Fruit fly (Drosophila melanogaster) whole organism, prepupa: ENCODE measurements around the gene Smg5.

Experiments used
- Blimp-1 ChIP-seq: fragments of 200-800 bp; sonication (Bioruptor generic); optimal IDR thresholded peaks from 3 replicates; lab custom pipeline; 2017; ENCODE audit warnings: missing biosample characterization, missing genetic modification characterization, mild to moderate bottlenecking, moderate library complexity, missing genetic modification reagents
- CG10631 ChIP-seq: fragments of 200-800 bp; sonication (Bioruptor generic); optimal IDR thresholded peaks from 2 replicates; lab custom pipeline; 2016; ENCODE audit warnings: missing biosample characterization, missing genetic modification characterization
- CG11294 ChIP-seq: fragments of 200-800 bp; sonication (Bioruptor generic); IDR thresholded peaks from 2 replicates; pipeline ENCODE4 v1.3.6; 2022; ENCODE audit warnings: missing biosample characterization, missing genetic modification characterization
- CG11762 ChIP-seq: fragments of 200-800 bp; sonication (Bioruptor generic); optimal IDR thresholded peaks from 3 replicates; lab custom pipeline; 2016; ENCODE audit warnings: missing biosample characterization, missing genetic modification characterization; ENCODE audit not compliant: insufficient read depth
- CG11902 ChIP-seq: fragments of 200-800 bp; sonication (Bioruptor generic); optimal IDR thresholded peaks from 3 replicates; lab custom pipeline; 2016; ENCODE audit warnings: missing biosample characterization, missing genetic modification characterization
- CG15336 ChIP-seq: fragments of 200-800 bp; sonication (Bioruptor generic); IDR thresholded peaks from 2 replicates; pipeline ENCODE4 v1.3.6; 2022; ENCODE audit warnings: missing biosample characterization, missing genetic modification characterization
- CG1621 ChIP-seq: fragments of 200-800 bp; sonication (Bioruptor generic); optimal IDR thresholded peaks from 3 replicates; lab custom pipeline; 2018; ENCODE audit warnings: missing biosample characterization, mild to moderate bottlenecking, missing genetic modification characterization
- CG16779 ChIP-seq: fragments of 200-800 bp; sonication (Bioruptor generic); optimal IDR thresholded peaks from 3 replicates; lab custom pipeline; 2017; ENCODE audit warnings: missing biosample characterization, mild to moderate bottlenecking, missing genetic modification characterization
- CG3032 ChIP-seq: fragments of 200-800 bp; optimal IDR thresholded peaks from 2 replicates; lab custom pipeline; 2019; ENCODE audit warnings: missing biosample characterization, mild to moderate bottlenecking, missing genetic modification characterization, moderate library complexity
- CG31627 ChIP-seq: fragments of 200-800 bp; sonication (Bioruptor generic); optimal IDR thresholded peaks from 3 replicates; lab custom pipeline; 2016; ENCODE audit warnings: missing biosample characterization, missing genetic modification characterization
- CG32006 ChIP-seq: fragments of 200-800 bp; sonication (Bioruptor generic); optimal IDR thresholded peaks from 3 replicates; lab custom pipeline; 2017; ENCODE audit warnings: missing biosample characterization, mild to moderate bottlenecking, missing genetic modification characterization
- CG34406 ChIP-seq: fragments of 200-800 bp; sonication (Bioruptor generic); optimal IDR thresholded peaks from 3 replicates; lab custom pipeline; 2016; ENCODE audit warnings: missing biosample characterization, missing genetic modification characterization
- CG4318 ChIP-seq: fragments of 200-800 bp; sonication (Bioruptor generic); optimal IDR thresholded peaks from 3 replicates; lab custom pipeline; 2017; ENCODE audit warnings: missing biosample characterization, mild to moderate bottlenecking, missing genetic modification characterization
- CG6163 ChIP-seq: fragments of 200-800 bp; sonication (Bioruptor generic); IDR thresholded peaks from 3 replicates; pipeline ENCODE4 v1.3.6; 2022; ENCODE audit warnings: missing biosample characterization, missing genetic modification characterization
- CG6276 ChIP-seq: fragments of 200-800 bp; sonication (Bioruptor generic); optimal IDR thresholded peaks from 2 replicates; lab custom pipeline; 2017; ENCODE audit warnings: missing biosample characterization, mild to moderate bottlenecking, missing genetic modification characterization
- CG6792 ChIP-seq: fragments of 200-800 bp; sonication (Bioruptor generic); optimal IDR thresholded peaks from 3 replicates; lab custom pipeline; 2016; ENCODE audit warnings: missing biosample characterization, missing genetic modification characterization
- CG6808 ChIP-seq: fragments of 200-800 bp; sonication (Bioruptor generic); optimal IDR thresholded peaks from 3 replicates; lab custom pipeline; 2017; ENCODE audit warnings: missing biosample characterization, missing genetic modification characterization, mild to moderate bottlenecking, moderate library complexity, missing genetic modification reagents
- CG6854 ChIP-seq: fragments of 200-800 bp; sonication (Bioruptor generic); optimal IDR thresholded peaks from 2 replicates; lab custom pipeline; 2017; ENCODE audit warnings: missing biosample characterization, mild to moderate bottlenecking, missing genetic modification characterization
- CG7368 ChIP-seq: fragments of 200-800 bp; sonication (Bioruptor generic); optimal IDR thresholded peaks from 3 replicates; lab custom pipeline; 2016; ENCODE audit warnings: missing biosample characterization, missing genetic modification characterization
- CG8119 ChIP-seq: fragments of 200-800 bp; sonication (Bioruptor generic); IDR thresholded peaks from 3 replicates; pipeline ENCODE4 v1.3.6; 2022; ENCODE audit warnings: missing biosample characterization, missing genetic modification characterization
- CG8319 ChIP-seq: fragments of 200-800 bp; sonication (Bioruptor generic); optimal IDR thresholded peaks from 3 replicates; lab custom pipeline; 2016; ENCODE audit warnings: missing biosample characterization, missing genetic modification characterization
- Eip75B ChIP-seq: fragments of 200-800 bp; sonication (Bioruptor generic); optimal IDR thresholded peaks from 3 replicates; lab custom pipeline; 2016; ENCODE audit warnings: missing biosample characterization, missing genetic modification characterization
- Eip78C ChIP-seq: fragments of 200-800 bp; sonication (Bioruptor generic); peaks from one replicate; lab custom pipeline; 2016; ENCODE audit warnings: missing biosample characterization, missing genetic modification characterization
- Eip93F ChIP-seq: fragments of 200-800 bp; sonication (Bioruptor generic); optimal IDR thresholded peaks from 2 replicates; lab custom pipeline; 2016; ENCODE audit warnings: missing biosample characterization, mild to moderate bottlenecking, missing genetic modification characterization
- Ets21C ChIP-seq: fragments of 200-800 bp; sonication (Bioruptor generic); optimal IDR thresholded peaks from 3 replicates; lab custom pipeline; 2016; ENCODE audit warnings: missing biosample characterization, missing genetic modification characterization
- Ets96B ChIP-seq: fragments of 200-800 bp; optimal IDR thresholded peaks from 2 replicates; lab custom pipeline; 2019; ENCODE audit warnings: missing biosample characterization, mild to moderate bottlenecking, missing genetic modification characterization, moderate library complexity
- Gug ChIP-seq: fragments of 200-800 bp; sonication (Bioruptor generic); IDR thresholded peaks from 2 replicates; pipeline ENCODE4 v1.3.6; 2022; ENCODE audit warnings: missing biosample characterization, missing genetic modification characterization
- Hr38 ChIP-seq: sonication (Bioruptor generic); optimal IDR thresholded peaks from 2 replicates; lab custom pipeline; 2016; ENCODE audit warnings: missing biosample characterization, missing genetic modification characterization
- Hr39 ChIP-seq: fragments of 200-800 bp; sonication (Bioruptor generic); optimal IDR thresholded peaks from 2 replicates; lab custom pipeline; 2016; ENCODE audit warnings: missing biosample characterization, missing genetic modification characterization
- Hr4 ChIP-seq: fragments of 200-800 bp; sonication (Bioruptor generic); optimal IDR thresholded peaks from 3 replicates; lab custom pipeline; 2016; ENCODE audit warnings: missing biosample characterization, missing genetic modification characterization
- Met ChIP-seq: fragments of 200-800 bp; sonication (Bioruptor generic); optimal IDR thresholded peaks from 3 replicates; lab custom pipeline; 2016; ENCODE audit warnings: missing biosample characterization, missing genetic modification characterization
- OdsH ChIP-seq: fragments of 200-800 bp; sonication (Bioruptor generic); optimal IDR thresholded peaks from 3 replicates; lab custom pipeline; 2016; ENCODE audit warnings: missing biosample characterization, missing genetic modification characterization
- Sox102F ChIP-seq: fragments of 200-800 bp; sonication (Bioruptor generic); optimal IDR thresholded peaks from 2 replicates; lab custom pipeline; 2016; ENCODE audit warnings: missing biosample characterization, mild to moderate bottlenecking, missing genetic modification characterization
- Sox14 ChIP-seq: fragments of 200-800 bp; sonication (Bioruptor generic); optimal IDR thresholded peaks from 3 replicates; lab custom pipeline; 2016; ENCODE audit warnings: missing biosample characterization, missing genetic modification characterization
- Sox15 ChIP-seq: fragments of 200-800 bp; sonication (Bioruptor generic); optimal IDR thresholded peaks from 3 replicates; lab custom pipeline; 2016; ENCODE audit warnings: missing biosample characterization, missing genetic modification characterization
- achi ChIP-seq: fragments of 200-800 bp; sonication (Bioruptor generic); optimal IDR thresholded peaks from 3 replicates; lab custom pipeline; 2016; ENCODE audit warnings: missing biosample characterization, missing genetic modification characterization
- acj6 ChIP-seq: fragments of 200-800 bp; sonication (Bioruptor generic); optimal IDR thresholded peaks from 3 replicates; lab custom pipeline; 2016; ENCODE audit warnings: missing biosample characterization, missing genetic modification characterization
- cyc ChIP-seq: fragments of 200-800 bp; sonication (Bioruptor generic); optimal IDR thresholded peaks from 3 replicates; lab custom pipeline; 2016; ENCODE audit warnings: missing biosample characterization, missing genetic modification characterization
- dac ChIP-seq: fragments of 200-800 bp; sonication (Bioruptor generic); optimal IDR thresholded peaks from 2 replicates; lab custom pipeline; 2017; ENCODE audit warnings: missing biosample characterization, mild to moderate bottlenecking, missing genetic modification characterization
- dsx ChIP-seq: fragments of 200-800 bp; optimal IDR thresholded peaks from 3 replicates; lab custom pipeline; 2019; ENCODE audit warnings: missing biosample characterization, mild to moderate bottlenecking, missing genetic modification characterization, moderate library complexity; ENCODE audit not compliant: poor library complexity, severe bottlenecking
- esn ChIP-seq: fragments of 200-800 bp; sonication (Bioruptor generic); optimal IDR thresholded peaks from 2 replicates; lab custom pipeline; 2016; ENCODE audit warnings: missing biosample characterization, mild to moderate bottlenecking, missing genetic modification characterization, moderate library complexity
- fd85E ChIP-seq: fragments of 200-800 bp; sonication (Bioruptor generic); optimal IDR thresholded peaks from 3 replicates; lab custom pipeline; 2016; ENCODE audit warnings: missing biosample characterization, missing genetic modification characterization
- fkh ChIP-seq: fragments of 200-800 bp; sonication (Bioruptor generic); optimal IDR thresholded peaks from 3 replicates; lab custom pipeline; 2017; ENCODE audit warnings: missing biosample characterization, mild to moderate bottlenecking, missing genetic modification characterization, moderate library complexity
- lz ChIP-seq: fragments of 200-800 bp; sonication (Bioruptor generic); optimal IDR thresholded peaks from 3 replicates; lab custom pipeline; 2016; ENCODE audit warnings: missing biosample characterization, missing genetic modification characterization
- net ChIP-seq: fragments of 200-800 bp; sonication (Bioruptor generic); optimal IDR thresholded peaks from 3 replicates; lab custom pipeline; 2016; ENCODE audit warnings: missing biosample characterization, missing genetic modification characterization
- pdm3 ChIP-seq: fragments of 200-800 bp; sonication (Bioruptor generic); optimal IDR thresholded peaks from 3 replicates; lab custom pipeline; 2016; ENCODE audit warnings: missing biosample characterization, missing genetic modification characterization
- salr ChIP-seq, 2 experiments: fragments of 200-800 bp; sonication (Bioruptor generic); optimal IDR thresholded peaks; 3 replicates each; lab custom pipeline; 2016 to 2018; ENCODE audit warnings: missing biosample characterization in 2 of 2, missing genetic modification characterization in 2 of 2, mild to moderate bottlenecking in 1 of 2
- spab ChIP-seq: fragments of 200-800 bp; sonication (Bioruptor generic); optimal IDR thresholded peaks from 2 replicates; lab custom pipeline; 2017; ENCODE audit warnings: missing biosample characterization, mild to moderate bottlenecking, missing genetic modification characterization, missing genetic modification reagents
- ss ChIP-seq, 2 experiments: fragments of 200-800 bp; sonication (Bioruptor generic); optimal IDR thresholded peaks; 2 replicates in 1 of 2; 3 replicates in 1 of 2; lab custom pipeline; 2017 to 2018; ENCODE audit warnings: mild to moderate bottlenecking in 2 of 2, missing biosample characterization in 2 of 2, missing genetic modification characterization in 2 of 2, moderate library complexity in 1 of 2
- svp ChIP-seq: fragments of 200-800 bp; sonication (Bioruptor generic); peaks from one replicate; lab custom pipeline; 2016; ENCODE audit warnings: missing biosample characterization, missing genetic modification characterization
- topi ChIP-seq: fragments of 200-800 bp; sonication (Bioruptor generic); optimal IDR thresholded peaks from 3 replicates; lab custom pipeline; 2016; ENCODE audit warnings: missing biosample characterization, missing genetic modification characterization
- vri ChIP-seq: fragments of 200-800 bp; sonication (Bioruptor generic); optimal IDR thresholded peaks from 3 replicates; lab custom pipeline; 2016; ENCODE audit warnings: missing biosample characterization, mild to moderate bottlenecking, missing genetic modification characterization

Gene Smg5

dm6 chr2L:13904331-13904911 is at the start of gene Smg5:
TSS of gene Smg5 (minus strand) at chr2L:13904661.
- TF ChIP-seq CG6163 (GFP tag; lab: Robert Waterston, UW) (peak; percentile 91), spab (no peak), CG1621 (tag; lab: Kevin White, UChicago) (no peak), CG3032 (peak; percentile 70), net (GFP tag; lab: Kevin White, UChicago) (peak; percentile 73), Sox15 (peak; percentile 86), vri (peak; percentile 59), Ets96B (tag; lab: Kevin White, UChicago) (peak; percentile 57), fkh (peak; percentile 58), Eip75B (GFP tag; lab: Kevin White, UChicago) (no peak), CG6808 (no peak), salr (GFP tag; optimal IDR thresholded peaks at IDR 0.05; lab: Kevin White, UChicago) (peak; percentile 60 to 78), CG7368 (GFP tag; lab: Kevin White, UChicago) (peak; percentile 72), CG8319 (GFP tag; lab: Kevin White, UChicago) (no peak), CG10631 (peak; percentile 87), Met (GFP tag; lab: Kevin White, UChicago) (peak; percentile 81), CG11294 (GFP tag; lab: Robert Waterston, UW) (peak; percentile 80), CG32006 (GFP tag; lab: Kevin White, UChicago) (no peak), CG15336 (GFP tag; lab: Robert Waterston, UW) (peak; percentile 53), Eip93F (no peak), CG4318 (GFP tag; lab: Kevin White, UChicago) (no peak), dsx (peak; percentile 33), Ets21C (peak; percentile 89), CG11902 (peak; percentile 79), Hr4 (GFP tag; lab: Kevin White, UChicago) (peak; percentile 89), CG11762 (peak; percentile 28), esn (peak; percentile 91), Gug (GFP tag; lab: Robert Waterston, UW) (peak; percentile 72), cyc (GFP tag; lab: Kevin White, UChicago) (peak; percentile 91), Sox102F (GFP tag; lab: Kevin White, UChicago) (peak; percentile 84), CG8119 (GFP tag; lab: Robert Waterston, UW) (peak; percentile 58), CG6854 (GFP tag; lab: Kevin White, UChicago) (peak; percentile 55), CG34406 (GFP tag; lab: Kevin White, UChicago) (peak; percentile 69), CG16779 (no peak), Hr39 (peak; percentile 93), acj6 (GFP tag; lab: Kevin White, UChicago) (no peak), CG6792 (GFP tag; lab: Kevin White, UChicago) (peak; percentile 80), CG31627 (GFP tag; lab: Kevin White, UChicago) (peak; percentile 94), lz (GFP tag; lab: Kevin White, UChicago) (peak; percentile 92), Hr38 (no peak), Sox14 (peak; percentile 99), Blimp-1 (peak; percentile 12), OdsH (GFP tag; lab: Kevin White, UChicago) (no peak), dac (GFP tag; lab: Kevin White, UChicago) (peak; percentile 89), CG6276 (GFP tag; lab: Kevin White, UChicago) (peak; percentile 31), topi (GFP tag; lab: Kevin White, UChicago) (peak; percentile 87), fd85E (GFP tag; lab: Kevin White, UChicago) (peak; percentile 67), ss (GFP tag; optimal IDR thresholded peaks at IDR 0.05; lab: Kevin White, UChicago) (peak; percentile 45 to 51), Eip78C (GFP tag; lab: Kevin White, UChicago) (peak; percentile 81), svp (GFP tag; lab: Kevin White, UChicago) (peak; percentile 92), pdm3 (GFP tag; lab: Kevin White, UChicago) (no peak), achi (GFP tag; lab: Kevin White, UChicago) (no peak)
